Fruit fly (Drosophila melanogaster) whole organism, adult: ENCODE results near the gene CG6418.

ENCODE experiments used
- CG11617 ChIP-seq: fragments of 200-800 bp; sonication (Bioruptor generic); optimal IDR thresholded peaks from 2 replicates; lab custom pipeline; 2017; ENCODE audit warnings: mild to moderate bottlenecking, missing biosample characterization, missing genetic modification reagents, missing genetic modification characterization
- CG12768 ChIP-seq: fragments of 200-800 bp; sonication (Bioruptor generic); optimal IDR thresholded peaks from 2 replicates; lab custom pipeline; 2017; ENCODE audit warnings: missing biosample characterization, missing genetic modification characterization, mild to moderate bottlenecking, moderate library complexity, missing genetic modification reagents
- CG5204 ChIP-seq: fragments of 200-800 bp; sonication (Bioruptor generic); optimal IDR thresholded peaks from 2 replicates; lab custom pipeline; 2016; ENCODE audit warnings: missing biosample characterization, missing genetic modification characterization

DNA sequence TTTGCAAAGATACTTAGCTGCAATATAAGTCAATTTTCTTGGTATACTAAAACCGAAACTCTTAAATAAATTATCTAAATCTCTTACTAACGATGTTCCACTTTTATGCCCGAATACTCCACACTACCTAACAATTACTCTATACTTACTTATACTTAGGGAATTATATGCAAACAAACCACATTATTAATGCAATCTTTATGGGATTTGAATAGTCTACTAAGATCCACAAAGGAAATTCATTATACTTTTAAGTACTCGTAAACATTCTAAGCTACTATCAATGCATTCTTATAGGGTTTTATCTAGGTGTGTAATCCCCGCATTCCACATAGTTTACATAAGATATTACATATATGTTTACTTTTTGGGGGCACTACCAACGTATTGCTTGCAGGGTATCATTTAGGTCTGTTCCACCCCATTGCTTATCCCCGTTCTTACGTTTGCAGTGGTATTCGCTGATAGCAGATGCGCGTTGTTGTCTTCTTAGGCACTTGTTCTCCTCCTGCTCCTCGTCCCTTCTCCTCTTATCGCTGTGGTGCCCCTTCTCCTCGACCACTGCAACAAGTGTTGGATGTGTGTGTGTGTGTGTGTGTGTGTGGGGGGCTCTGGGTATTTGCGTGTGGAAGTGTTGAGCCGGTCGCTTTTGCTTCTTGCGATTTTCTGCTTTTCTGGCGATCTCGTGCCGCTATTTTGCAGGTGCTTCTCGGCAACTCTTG lies 18.9 kb upstream of the CG6418 start:
- no peak for TF ChIP-seq CG12768
- no peak for TF ChIP-seq CG11617 (GFP tag; lab: Kevin White, UChicago)
- no peak for TF ChIP-seq CG5204 (GFP tag; lab: Kevin White, UChicago)
